Fruit fly (Drosophila melanogaster) whole organism, pupa: ENCODE data around the gene vnd.

Source experiments
- CG10348 ChIP-seq: fragments of 200-800 bp; sonication (Bioruptor generic); IDR thresholded peaks from 2 replicates; pipeline ENCODE4 v1.3.6; 2022; ENCODE audit warnings: missing biosample characterization, missing genetic modification characterization
- CG14655 ChIP-seq: fragments of 200-800 bp; sonication (Bioruptor generic); optimal IDR thresholded peaks from 3 replicates; lab custom pipeline; 2017; ENCODE audit warnings: mild to moderate bottlenecking, missing biosample characterization, missing genetic modification reagents, missing genetic modification characterization
- CG15710 ChIP-seq: fragments of 200-800 bp; sonication (Bioruptor generic); optimal IDR thresholded peaks from 2 replicates; lab custom pipeline; 2018; ENCODE audit warnings: missing biosample characterization, mild to moderate bottlenecking, missing genetic modification characterization, moderate library complexity
- CG17806 ChIP-seq: fragments of 200-800 bp; sonication (Bioruptor generic); optimal IDR thresholded peaks from 2 replicates; lab custom pipeline; 2018; ENCODE audit warnings: missing biosample characterization, mild to moderate bottlenecking, missing genetic modification characterization, moderate library complexity
- CG8159 ChIP-seq: fragments of 200-800 bp; sonication (Bioruptor generic); optimal IDR thresholded peaks from 3 replicates; lab custom pipeline; 2018; ENCODE audit warnings: missing biosample characterization, mild to moderate bottlenecking, missing genetic modification characterization, moderate library complexity
- CG9948 ChIP-seq: fragments of 200-800 bp; sonication (Bioruptor generic); optimal IDR thresholded peaks from 2 replicates; lab custom pipeline; 2018; ENCODE audit warnings: missing biosample characterization, mild to moderate bottlenecking, missing genetic modification characterization, moderate library complexity
- Pif1B ChIP-seq: fragments of 200-800 bp; sonication (Bioruptor generic); optimal IDR thresholded peaks from 3 replicates; lab custom pipeline; 2016; ENCODE audit warnings: missing biosample characterization, missing genetic modification characterization
- Snoo ChIP-seq: fragments of 200-800 bp; sonication (Bioruptor generic); optimal IDR thresholded peaks from 3 replicates; lab custom pipeline; 2017; ENCODE audit warnings: missing biosample characterization, mild to moderate bottlenecking, missing genetic modification characterization, inconsistent platforms
- fd96Ca ChIP-seq: fragments of 200-800 bp; sonication (Bioruptor generic); IDR thresholded peaks from 3 replicates; pipeline ENCODE4 v1.3.6; 2022; ENCODE audit warnings: missing biosample characterization, missing genetic modification characterization
- rn ChIP-seq: fragments of 200-800 bp; sonication (Bioruptor generic); IDR thresholded peaks from 2 replicates; pipeline ENCODE4 v1.3.6; 2022; ENCODE audit warnings: missing biosample characterization, missing genetic modification characterization

DNA sequence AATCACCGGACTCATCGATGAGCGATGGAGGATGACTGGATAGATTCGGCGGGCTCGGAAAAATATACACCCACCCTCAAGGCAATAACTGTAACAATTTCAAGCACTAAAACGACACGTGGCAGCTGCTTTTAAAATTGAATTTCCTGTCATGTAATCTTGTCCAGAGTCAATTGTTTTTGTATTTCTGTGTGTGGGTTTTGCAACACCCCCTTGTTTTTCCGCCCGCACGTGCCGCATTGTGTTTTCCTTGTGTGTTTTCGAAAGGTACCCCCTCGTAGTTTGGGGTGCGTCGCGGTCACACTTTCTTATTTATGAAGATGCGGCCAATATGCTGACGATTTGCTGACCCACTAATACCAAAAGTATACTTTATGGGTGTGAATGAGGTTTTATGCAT lies 20.1 kb downstream of the vnd start:
- TF ChIP-seq CG14655 (GFP tag; lab: Kevin White, UChicago) (no peak), rn (GFP tag; lab: Robert Waterston, UW) (no peak), CG8159 (no peak), CG15710 (no peak), CG9948 (tag; lab: Kevin White, UChicago) (no peak), Pif1B (GFP tag; lab: Kevin White, UChicago) (no peak), fd96Ca (no peak), CG17806 (tag; lab: Kevin White, UChicago) (no peak), CG10348 (GFP tag; lab: Robert Waterston, UW) (no peak), Snoo (no peak)
